Fruit fly (Drosophila melanogaster) whole organism, embryonic: Measurements from ENCODE around the gene capu.

ENCODE experiments used
- CG11456 ChIP-seq: fragments of 200-800 bp; sonication (Bioruptor generic); IDR thresholded peaks from 3 replicates; pipeline ENCODE4 v1.3.6; 2022; ENCODE audit warnings: missing biosample characterization, missing genetic modification characterization
- CG12219 ChIP-seq: fragments of 200-800 bp; sonication (Bioruptor generic); optimal IDR thresholded peaks from 3 replicates; lab custom pipeline; 2018; ENCODE audit warnings: missing biosample characterization, mild to moderate bottlenecking, missing genetic modification characterization
- CG13287 ChIP-seq: fragments of 200-800 bp; sonication (Bioruptor generic); IDR thresholded peaks from 2 replicates; pipeline ENCODE4 v1.3.6; 2022; ENCODE audit warnings: missing biosample characterization, missing genetic modification characterization; ENCODE audit not compliant: partially characterized antibody
- CG13894 ChIP-seq: fragments of 200-800 bp; sonication (Bioruptor generic); optimal IDR thresholded peaks from 3 replicates; lab custom pipeline; 2018; ENCODE audit warnings: missing biosample characterization, mild to moderate bottlenecking, missing genetic modification characterization, moderate library complexity
- CG14014 ChIP-seq: fragments of 200-800 bp; sonication (Bioruptor generic); IDR thresholded peaks from 2 replicates; pipeline ENCODE4 v1.3.6; 2022; ENCODE audit warnings: missing biosample characterization, missing genetic modification characterization
- CG14860 ChIP-seq: fragments of 200-800 bp; sonication (Bioruptor generic); IDR thresholded peaks from 3 replicates; pipeline ENCODE4 v1.3.6; 2022; ENCODE audit warnings: missing biosample characterization, missing genetic modification characterization; ENCODE audit not compliant: partially characterized antibody
- CG14965 ChIP-seq: fragments of 200-800 bp; sonication (Bioruptor generic); optimal IDR thresholded peaks from 2 replicates; lab custom pipeline; 2016; ENCODE audit warnings: missing biosample characterization, missing genetic modification characterization, borderline replicate concordance
- CG16863 ChIP-seq: fragments of 200-800 bp; sonication (Bioruptor generic); optimal IDR thresholded peaks from 3 replicates; lab custom pipeline; 2016; ENCODE audit warnings: missing biosample characterization, missing genetic modification characterization
- CG2202 ChIP-seq: fragments of 200-800 bp; sonication (Bioruptor generic); optimal IDR thresholded peaks from 2 replicates; lab custom pipeline; 2018; ENCODE audit warnings: missing biosample characterization, mild to moderate bottlenecking, missing genetic modification characterization
- CG2678 ChIP-seq: fragments of 200-800 bp; sonication (Bioruptor generic); optimal IDR thresholded peaks from 3 replicates; lab custom pipeline; 2019; ENCODE audit warnings: missing biosample characterization, mild to moderate bottlenecking, missing genetic modification characterization, moderate library complexity
- CG2875 ChIP-seq: fragments of 200-800 bp; sonication (Bioruptor generic); optimal IDR thresholded peaks from 2 replicates; lab custom pipeline; 2017; ENCODE audit warnings: missing biosample characterization, mild to moderate bottlenecking, missing genetic modification characterization, missing genetic modification reagents
- CG3847 ChIP-seq: fragments of 200-800 bp; sonication (Bioruptor generic); IDR thresholded peaks from 2 replicates; pipeline ENCODE4 v1.3.6; 2022; ENCODE audit warnings: missing biosample characterization, missing genetic modification characterization
- CG4360 ChIP-seq: fragments of 200-800 bp; sonication (Bioruptor generic); IDR thresholded peaks from 2 replicates; pipeline ENCODE4 v1.3.6; 2022; ENCODE audit warnings: missing biosample characterization, missing genetic modification characterization
- CG4404 ChIP-seq: fragments of 200-800 bp; sonication (Bioruptor generic); IDR thresholded peaks from 2 replicates; pipeline ENCODE4 v1.3.6; 2022; ENCODE audit warnings: missing biosample characterization, missing genetic modification characterization
- CG6272 ChIP-seq: fragments of 200-800 bp; sonication (Bioruptor generic); IDR thresholded peaks from 2 replicates; pipeline ENCODE4 v1.3.6; 2022; ENCODE audit warnings: missing biosample characterization, missing genetic modification characterization
- CG8281 ChIP-seq: fragments of 200-800 bp; sonication (Bioruptor generic); optimal IDR thresholded peaks from 2 replicates; lab custom pipeline; 2018; ENCODE audit warnings: missing biosample characterization, mild to moderate bottlenecking, missing genetic modification characterization, moderate library complexity
- CG8478 ChIP-seq: fragments of >200 bp; optimal IDR thresholded peaks from 2 replicates; lab custom pipeline; 2018
- CG9797 ChIP-seq: fragments of 200-800 bp; sonication (Bioruptor generic); optimal IDR thresholded peaks from 3 replicates; lab custom pipeline; 2018; ENCODE audit warnings: missing biosample characterization, mild to moderate bottlenecking, missing genetic modification characterization
- Camta ChIP-seq: fragments of 200-800 bp; sonication (Bioruptor generic); optimal IDR thresholded peaks from 2 replicates; lab custom pipeline; 2016; ENCODE audit warnings: missing biosample characterization, missing genetic modification characterization
- Dll ChIP-seq: fragments of 200-800 bp; sonication (Bioruptor generic); IDR thresholded peaks from 4 replicates; pipeline ENCODE4 v1.3.6; 2022; ENCODE audit warnings: missing biosample characterization, missing genetic modification characterization; ENCODE audit not compliant: partially characterized antibody
- Dp ChIP-seq: fragments of 200-800 bp; sonication (Bioruptor generic); optimal IDR thresholded peaks from 2 replicates; lab custom pipeline; 2018; ENCODE audit warnings: missing biosample characterization, mild to moderate bottlenecking, missing genetic modification characterization, moderate library complexity
- Ets65A ChIP-seq: fragments of 200-800 bp; sonication (Bioruptor generic); peaks from one replicate; lab custom pipeline; 2016; ENCODE audit warnings: missing biosample characterization, missing genetic modification characterization
- Ets97D ChIP-seq: fragments of 200-800 bp; sonication (Bioruptor generic); optimal IDR thresholded peaks from 3 replicates; lab custom pipeline; 2016; ENCODE audit warnings: missing biosample characterization, missing genetic modification characterization
- Mrtf ChIP-seq: fragments of 200-800 bp; sonication (Bioruptor generic); IDR thresholded peaks from 3 replicates; pipeline ENCODE4 v1.3.6; 2022; ENCODE audit warnings: missing biosample characterization, missing genetic modification characterization
- Stat92E ChIP-seq, 3 experiments: fragments of >200 bp in 2 of 3; fragments of 200-800 bp in 1 of 3; sonication (Bioruptor generic) in 1 of 3; optimal IDR thresholded peaks; 2 replicates each; lab custom pipeline; 2017 to 2019; ENCODE audit warnings: missing biosample characterization in 3 of 3, missing genetic modification characterization in 3 of 3, mild to moderate bottlenecking in 1 of 3, moderate library complexity in 1 of 3
- abd-A ChIP-seq: fragments of 200-800 bp; sonication (Bioruptor generic); optimal IDR thresholded peaks from 3 replicates; lab custom pipeline; 2019; ENCODE audit warnings: missing biosample characterization, mild to moderate bottlenecking, missing genetic modification characterization, moderate library complexity
- bab2 ChIP-seq: fragments of 200-800 bp; sonication (Bioruptor generic); optimal IDR thresholded peaks from 2 replicates; lab custom pipeline; 2016; ENCODE audit warnings: missing biosample characterization, missing genetic modification characterization
- br ChIP-seq: fragments of >200 bp; optimal IDR thresholded peaks from 2 replicates; lab custom pipeline; 2017
- fu2 ChIP-seq: fragments of 200-800 bp; sonication (Bioruptor generic); optimal IDR thresholded peaks from 2 replicates; lab custom pipeline; 2016; ENCODE audit warnings: missing biosample characterization, missing genetic modification characterization
- gsb ChIP-seq: fragments of 200-800 bp; sonication (Bioruptor generic); IDR thresholded peaks from 2 replicates; pipeline ENCODE4 v1.3.6; 2022; ENCODE audit warnings: missing biosample characterization, missing genetic modification characterization
- pfk ChIP-seq: fragments of 200-800 bp; sonication (Bioruptor generic); optimal IDR thresholded peaks from 2 replicates; lab custom pipeline; 2018; ENCODE audit warnings: missing biosample characterization, mild to moderate bottlenecking, missing genetic modification characterization, moderate library complexity
- ro ChIP-seq: fragments of 200-800 bp; sonication (Bioruptor generic); IDR thresholded peaks from 2 replicates; pipeline ENCODE4 v1.3.6; 2022; ENCODE audit warnings: missing biosample characterization, missing genetic modification characterization
- vnd ChIP-seq: fragments of 200-800 bp; sonication (Bioruptor generic); IDR thresholded peaks from 3 replicates; pipeline ENCODE4 v1.3.6; 2022; ENCODE audit warnings: missing biosample characterization, missing genetic modification characterization; ENCODE audit not compliant: partially characterized antibody
- vvl ChIP-seq: fragments of 200-800 bp; sonication (Bioruptor generic); IDR thresholded peaks from 2 replicates; pipeline ENCODE4 v1.3.6; 2022; ENCODE audit warnings: missing biosample characterization, missing genetic modification characterization

The capu gene

DNA sequence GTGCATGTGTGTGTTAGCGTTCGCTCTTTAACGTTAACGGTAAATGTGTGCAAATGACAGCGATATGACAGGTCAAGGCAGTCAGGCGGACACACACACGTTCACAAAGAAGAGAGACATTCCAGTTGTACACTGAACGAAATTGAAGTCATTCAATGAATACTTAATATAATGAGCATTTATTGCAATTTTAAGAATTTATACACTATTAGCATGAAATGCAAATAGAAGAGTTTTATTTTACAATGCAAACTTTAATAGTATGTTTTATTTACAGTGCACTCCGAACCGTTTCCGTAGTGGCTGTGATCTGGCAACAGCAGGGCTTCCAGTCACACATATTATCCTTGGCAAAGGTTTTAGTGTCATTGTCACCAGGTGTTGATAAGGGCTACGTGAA, 32.4 kb upstream of the capu start (continued):
- TF ChIP-seq vnd (no peak), CG9797 (GFP tag; lab: Kevin White, UChicago) (no peak), fu2 (no peak), ro (no peak), Ets97D (GFP tag; lab: Kevin White, UChicago) (no peak), CG11456 (no peak), br (lab: Kevin White, UChicago) (no peak), CG2678 (tag; lab: Kevin White, UChicago) (no peak), CG13287 (GFP tag; lab: Robert Waterston, UW) (no peak), CG14014 (GFP tag; lab: Robert Waterston, UW) (no peak), pfk (GFP tag; lab: Kevin White, UChicago) (no peak), CG2875 (GFP tag; lab: Kevin White, UChicago) (no peak)

DNA sequence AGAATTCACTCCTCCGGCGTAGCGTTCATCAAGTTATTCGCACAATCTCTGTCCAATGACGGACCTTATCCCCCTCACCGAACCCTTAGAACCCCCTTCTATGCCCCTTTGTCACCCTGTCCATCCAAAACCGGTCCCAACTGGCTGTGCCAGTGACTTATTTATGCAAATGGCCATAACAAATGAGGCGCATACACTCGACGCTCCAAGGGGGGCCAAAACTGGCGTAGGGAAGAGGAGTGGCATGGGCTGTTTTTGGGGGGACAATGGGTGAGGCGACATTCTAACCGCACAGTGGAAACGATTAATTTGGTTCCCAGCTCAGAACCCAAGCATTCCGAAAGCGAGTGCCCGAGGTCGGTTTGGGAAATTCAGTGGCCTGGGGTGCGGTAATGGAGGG, 31.0 kb upstream of the capu start:
- peak; percentile 19 for TF ChIP-seq CG13894 (tag; lab: Kevin White, UChicago)
- TF ChIP-seq CG6272: 0 out of 2 replicates have a peak, but pooled peaks have one; percentile 18
- TF ChIP-seq abd-A: peak; percentile 96
- no peak for TF ChIP-seq Dp (GFP tag; lab: Kevin White, UChicago)
- TF ChIP-seq Mrtf (GFP tag; lab: Robert Waterston, UW): 0 out of 3 replicates have a peak, but pooled peaks have one; percentile 25

DNA sequence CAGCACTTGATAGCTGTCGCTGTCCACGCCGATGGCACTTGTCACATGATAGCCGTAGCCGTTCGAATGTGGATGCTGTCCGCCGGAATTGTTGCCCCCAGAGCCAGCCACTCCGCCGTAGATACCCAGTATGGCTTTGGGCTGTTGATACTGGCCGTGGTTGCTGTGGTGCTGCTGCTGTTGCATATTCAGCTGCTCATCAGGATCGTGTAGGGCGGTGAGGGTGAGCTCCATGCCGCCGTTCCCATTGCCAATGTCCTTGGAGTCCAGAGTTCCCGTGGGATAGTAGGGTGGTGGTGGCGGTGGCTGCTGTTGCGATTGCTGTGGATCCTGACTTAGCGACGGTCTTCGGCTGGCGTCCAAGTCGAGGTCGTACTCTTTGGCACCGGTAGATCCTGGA, 14.2 kb upstream of the capu start:
- TF ChIP-seq CG3847: no peak
- TF ChIP-seq CG8478 (lab: Kevin White, UChicago): peak; percentile 6
- TF ChIP-seq Ets65A (GFP tag; lab: Kevin White, UChicago): peak; percentile 91
- TF ChIP-seq CG2202 (tag; lab: Kevin White, UChicago): no peak

DNA sequence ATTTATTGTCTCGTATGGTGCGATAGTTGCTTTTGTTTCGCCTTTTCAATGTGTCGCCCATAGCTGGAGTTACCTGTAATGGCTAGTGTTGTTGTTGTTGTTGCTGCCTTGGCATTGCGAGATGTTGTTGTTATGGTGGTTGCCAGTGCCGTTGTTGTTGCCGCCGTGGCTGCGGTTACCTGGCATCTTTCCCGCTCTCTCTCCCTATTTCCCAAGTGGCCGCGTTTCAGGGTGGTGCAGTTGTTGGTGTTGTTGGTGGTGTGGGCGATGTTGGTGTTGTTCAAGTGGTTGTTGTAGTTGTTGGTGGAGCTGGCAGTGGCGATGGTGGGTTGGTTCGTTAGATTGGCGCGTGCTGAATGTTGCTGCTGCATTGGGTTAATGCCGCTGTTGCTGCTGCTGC, 12.0 kb upstream of the capu start:
- TF ChIP-seq CG4360 (GFP tag; lab: Robert Waterston, UW): peak; percentile 76
- TF ChIP-seq CG8478 (lab: Kevin White, UChicago): peak; percentile 61
- TF ChIP-seq Ets65A (GFP tag; lab: Kevin White, UChicago): peak; percentile 88
- no peak for TF ChIP-seq bab2

DNA sequence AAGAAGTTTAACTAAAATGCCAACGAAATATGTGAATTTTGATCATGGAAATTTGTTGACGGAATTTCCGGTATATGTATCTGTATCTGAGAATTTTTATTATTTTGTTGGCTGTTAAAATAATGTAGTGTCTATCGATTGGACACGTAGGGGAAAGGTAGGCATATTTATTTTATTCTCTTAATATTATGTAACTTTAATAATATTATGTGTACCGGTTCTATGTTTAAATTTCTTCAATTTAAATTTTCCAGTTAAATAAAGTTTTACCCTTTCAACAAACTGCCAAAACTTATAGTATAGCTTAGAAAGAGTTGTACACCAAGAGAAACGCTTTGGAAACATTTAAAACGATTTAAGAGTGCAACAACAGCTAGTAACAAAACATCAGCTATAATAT, 11.5 kb upstream of the capu start, which contains the start of gene Fpgs2:
Gene Fpgs2 (minus strand): TSS at position 101 of the 400 bp plus-strand sequence.
- TF ChIP-seq CG16863 (GFP tag; lab: Kevin White, UChicago) (no peak), gsb (GFP tag; lab: Robert Waterston, UW) (no peak), Camta (GFP tag; lab: Kevin White, UChicago) (no peak), Dll (GFP tag; lab: Robert Waterston, UW) (no peak), vvl (GFP tag; lab: Robert Waterston, UW) (no peak), CG12219 (GFP tag; lab: Kevin White, UChicago) (no peak)
- TF ChIP-seq, all 482 proteins: peak for 0

DNA sequence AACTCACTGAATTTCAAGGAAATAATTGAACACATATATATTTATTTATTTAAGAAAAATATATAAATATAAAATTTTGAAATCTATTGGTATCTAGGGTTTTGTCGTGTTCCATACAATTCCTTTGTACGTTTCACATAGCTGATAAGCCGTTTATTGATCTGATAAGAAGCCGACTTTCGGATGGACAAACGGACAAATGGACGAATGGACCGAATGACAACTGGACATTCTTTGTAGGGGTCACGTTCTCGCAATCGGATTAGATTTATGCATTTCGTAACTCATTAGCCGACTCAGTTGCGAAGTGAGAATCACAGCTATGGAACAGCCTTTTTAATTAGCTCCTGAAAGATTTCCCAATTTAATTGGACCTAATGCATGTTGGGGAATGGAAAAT, 5.1 kb downstream of the capu start:
- TF ChIP-seq CG14860 (GFP tag; lab: Robert Waterston, UW) (no peak), CG14965 (GFP tag; lab: Kevin White, UChicago) (no peak), Stat92E (GFP tag; optimal IDR thresholded peaks at IDR 0.05; lab: Kevin White, UChicago) (no peak), CG8281 (tag; lab: Kevin White, UChicago) (peak; percentile 90), CG4404 (GFP tag; lab: Robert Waterston, UW) (no peak)
